Fruit fly (Drosophila melanogaster) whole organism, prepupa: Measurements from ENCODE around the gene CG14932.

Experiments
- CG10669 ChIP-seq: fragments of 200-800 bp; sonication (Bioruptor generic); optimal IDR thresholded peaks from 3 replicates; lab custom pipeline; 2018; ENCODE audit warnings: missing biosample characterization, mild to moderate bottlenecking, missing genetic modification characterization, moderate library complexity
- CG11294 ChIP-seq: fragments of 200-800 bp; sonication (Bioruptor generic); IDR thresholded peaks from 2 replicates; pipeline ENCODE4 v1.3.6; 2022; ENCODE audit warnings: missing biosample characterization, missing genetic modification characterization
- CG11762 ChIP-seq: fragments of 200-800 bp; sonication (Bioruptor generic); optimal IDR thresholded peaks from 3 replicates; lab custom pipeline; 2016; ENCODE audit warnings: missing biosample characterization, missing genetic modification characterization; ENCODE audit not compliant: insufficient read depth
- CG15336 ChIP-seq: fragments of 200-800 bp; sonication (Bioruptor generic); IDR thresholded peaks from 2 replicates; pipeline ENCODE4 v1.3.6; 2022; ENCODE audit warnings: missing biosample characterization, missing genetic modification characterization
- CG16779 ChIP-seq: fragments of 200-800 bp; sonication (Bioruptor generic); optimal IDR thresholded peaks from 3 replicates; lab custom pipeline; 2017; ENCODE audit warnings: missing biosample characterization, mild to moderate bottlenecking, missing genetic modification characterization
- CG3032 ChIP-seq: fragments of 200-800 bp; optimal IDR thresholded peaks from 2 replicates; lab custom pipeline; 2019; ENCODE audit warnings: missing biosample characterization, mild to moderate bottlenecking, missing genetic modification characterization, moderate library complexity
- CG31627 ChIP-seq: fragments of 200-800 bp; sonication (Bioruptor generic); optimal IDR thresholded peaks from 3 replicates; lab custom pipeline; 2016; ENCODE audit warnings: missing biosample characterization, missing genetic modification characterization
- CG32006 ChIP-seq: fragments of 200-800 bp; sonication (Bioruptor generic); optimal IDR thresholded peaks from 3 replicates; lab custom pipeline; 2017; ENCODE audit warnings: missing biosample characterization, mild to moderate bottlenecking, missing genetic modification characterization
- CG34406 ChIP-seq: fragments of 200-800 bp; sonication (Bioruptor generic); optimal IDR thresholded peaks from 3 replicates; lab custom pipeline; 2016; ENCODE audit warnings: missing biosample characterization, missing genetic modification characterization
- CG3919 ChIP-seq: fragments of 200-800 bp; sonication (Bioruptor generic); optimal IDR thresholded peaks from 3 replicates; lab custom pipeline; 2016; ENCODE audit warnings: missing biosample characterization, missing genetic modification characterization
- CG4318 ChIP-seq: fragments of 200-800 bp; sonication (Bioruptor generic); optimal IDR thresholded peaks from 3 replicates; lab custom pipeline; 2017; ENCODE audit warnings: missing biosample characterization, mild to moderate bottlenecking, missing genetic modification characterization
- CG6163 ChIP-seq: fragments of 200-800 bp; sonication (Bioruptor generic); IDR thresholded peaks from 3 replicates; pipeline ENCODE4 v1.3.6; 2022; ENCODE audit warnings: missing biosample characterization, missing genetic modification characterization
- CG6276 ChIP-seq: fragments of 200-800 bp; sonication (Bioruptor generic); optimal IDR thresholded peaks from 2 replicates; lab custom pipeline; 2017; ENCODE audit warnings: missing biosample characterization, mild to moderate bottlenecking, missing genetic modification characterization
- CG6808 ChIP-seq: fragments of 200-800 bp; sonication (Bioruptor generic); optimal IDR thresholded peaks from 3 replicates; lab custom pipeline; 2017; ENCODE audit warnings: missing biosample characterization, missing genetic modification characterization, mild to moderate bottlenecking, moderate library complexity, missing genetic modification reagents
- CG7368 ChIP-seq: fragments of 200-800 bp; sonication (Bioruptor generic); optimal IDR thresholded peaks from 3 replicates; lab custom pipeline; 2016; ENCODE audit warnings: missing biosample characterization, missing genetic modification characterization
- CG8632 ChIP-seq: fragments of 200-800 bp; sonication (Bioruptor generic); optimal IDR thresholded peaks from 3 replicates; lab custom pipeline; 2016; ENCODE audit warnings: missing biosample characterization, missing genetic modification characterization
- CG9139 ChIP-seq: fragments of 200-800 bp; sonication (Bioruptor generic); optimal IDR thresholded peaks from 3 replicates; lab custom pipeline; 2017; ENCODE audit warnings: missing biosample characterization, mild to moderate bottlenecking, missing genetic modification characterization
- Eip78C ChIP-seq: fragments of 200-800 bp; sonication (Bioruptor generic); peaks from one replicate; lab custom pipeline; 2016; ENCODE audit warnings: missing biosample characterization, missing genetic modification characterization
- Ets96B ChIP-seq: fragments of 200-800 bp; optimal IDR thresholded peaks from 2 replicates; lab custom pipeline; 2019; ENCODE audit warnings: missing biosample characterization, mild to moderate bottlenecking, missing genetic modification characterization, moderate library complexity
- Hr39 ChIP-seq: fragments of 200-800 bp; sonication (Bioruptor generic); optimal IDR thresholded peaks from 2 replicates; lab custom pipeline; 2016; ENCODE audit warnings: missing biosample characterization, missing genetic modification characterization
- Hr4 ChIP-seq: fragments of 200-800 bp; sonication (Bioruptor generic); optimal IDR thresholded peaks from 3 replicates; lab custom pipeline; 2016; ENCODE audit warnings: missing biosample characterization, missing genetic modification characterization
- Lpt ChIP-seq: fragments of 200-800 bp; sonication (Bioruptor generic); optimal IDR thresholded peaks from 3 replicates; lab custom pipeline; 2016; ENCODE audit warnings: missing biosample characterization, missing genetic modification characterization
- Smox ChIP-seq: fragments of 200-800 bp; sonication (Bioruptor generic); optimal IDR thresholded peaks from 3 replicates; lab custom pipeline; 2016; ENCODE audit warnings: missing biosample characterization, missing genetic modification characterization
- Sox14 ChIP-seq: fragments of 200-800 bp; sonication (Bioruptor generic); optimal IDR thresholded peaks from 3 replicates; lab custom pipeline; 2016; ENCODE audit warnings: missing biosample characterization, missing genetic modification characterization
- Sox15 ChIP-seq: fragments of 200-800 bp; sonication (Bioruptor generic); optimal IDR thresholded peaks from 3 replicates; lab custom pipeline; 2016; ENCODE audit warnings: missing biosample characterization, missing genetic modification characterization
- achi ChIP-seq: fragments of 200-800 bp; sonication (Bioruptor generic); optimal IDR thresholded peaks from 3 replicates; lab custom pipeline; 2016; ENCODE audit warnings: missing biosample characterization, missing genetic modification characterization
- cyc ChIP-seq: fragments of 200-800 bp; sonication (Bioruptor generic); optimal IDR thresholded peaks from 3 replicates; lab custom pipeline; 2016; ENCODE audit warnings: missing biosample characterization, missing genetic modification characterization
- dsx ChIP-seq: fragments of 200-800 bp; optimal IDR thresholded peaks from 3 replicates; lab custom pipeline; 2019; ENCODE audit warnings: missing biosample characterization, mild to moderate bottlenecking, missing genetic modification characterization, moderate library complexity; ENCODE audit not compliant: poor library complexity, severe bottlenecking
- eg ChIP-seq: fragments of 200-800 bp; sonication (Bioruptor generic); IDR thresholded peaks from 3 replicates; pipeline ENCODE4 v1.3.6; 2022; ENCODE audit warnings: missing biosample characterization, missing genetic modification characterization
- fd85E ChIP-seq: fragments of 200-800 bp; sonication (Bioruptor generic); optimal IDR thresholded peaks from 3 replicates; lab custom pipeline; 2016; ENCODE audit warnings: missing biosample characterization, missing genetic modification characterization
- net ChIP-seq: fragments of 200-800 bp; sonication (Bioruptor generic); optimal IDR thresholded peaks from 3 replicates; lab custom pipeline; 2016; ENCODE audit warnings: missing biosample characterization, missing genetic modification characterization
- pdm3 ChIP-seq: fragments of 200-800 bp; sonication (Bioruptor generic); optimal IDR thresholded peaks from 3 replicates; lab custom pipeline; 2016; ENCODE audit warnings: missing biosample characterization, missing genetic modification characterization
- ss ChIP-seq, 2 experiments: fragments of 200-800 bp; sonication (Bioruptor generic); optimal IDR thresholded peaks; 2 replicates in 1 of 2; 3 replicates in 1 of 2; lab custom pipeline; 2017 to 2018; ENCODE audit warnings: mild to moderate bottlenecking in 2 of 2, missing biosample characterization in 2 of 2, missing genetic modification characterization in 2 of 2, moderate library complexity in 1 of 2
- svp ChIP-seq: fragments of 200-800 bp; sonication (Bioruptor generic); peaks from one replicate; lab custom pipeline; 2016; ENCODE audit warnings: missing biosample characterization, missing genetic modification characterization
- topi ChIP-seq: fragments of 200-800 bp; sonication (Bioruptor generic); optimal IDR thresholded peaks from 3 replicates; lab custom pipeline; 2016; ENCODE audit warnings: missing biosample characterization, missing genetic modification characterization
- vri ChIP-seq: fragments of 200-800 bp; sonication (Bioruptor generic); optimal IDR thresholded peaks from 3 replicates; lab custom pipeline; 2016; ENCODE audit warnings: missing biosample characterization, mild to moderate bottlenecking, missing genetic modification characterization

CG14932 gene

dm6 chr2L:11788034-11788433 lies 1.7 kb upstream of the CG14932 start, which contains the start of gene CG14931:
Gene CG14931, plus strand, starts transcription at chr2L:11788334.
- TF ChIP-seq cyc (GFP tag; lab: Kevin White, UChicago) (no peak), pdm3 (no peak), CG4318 (GFP tag; lab: Kevin White, UChicago) (no peak), vri (no peak), CG7368 (GFP tag; lab: Kevin White, UChicago) (no peak), CG16779 (no peak), Hr4 (GFP tag; lab: Kevin White, UChicago) (no peak), Sox15 (GFP tag; lab: Kevin White, UChicago) (no peak), achi (no peak), CG34406 (GFP tag; lab: Kevin White, UChicago) (no peak), CG6808 (GFP tag; lab: Kevin White, UChicago) (no peak), CG11762 (no peak), CG3032 (tag; lab: Kevin White, UChicago) (no peak)

- no peak for TF ChIP-seq topi
These were observed 2.5 kb downstream of the CG14932 start, which contains the start of gene Tsp33B for dm6 chr2L:11792265-11792664. Gene Tsp33B, minus strand, starts transcription at chr2L:11792365.

- TF ChIP-seq CG11294 (no peak), ss (GFP tag; optimal IDR thresholded peaks at IDR 0.05; lab: Kevin White, UChicago) (no peak), Hr4 (GFP tag; lab: Kevin White, UChicago) (no peak), CG6163 (GFP tag; lab: Robert Waterston, UW) (no peak), Ets96B (tag; lab: Kevin White, UChicago) (no peak), eg (no peak), Eip78C (GFP tag; lab: Kevin White, UChicago) (no peak), CG9139 (no peak), CG7368 (GFP tag; lab: Kevin White, UChicago) (no peak), svp (GFP tag; lab: Kevin White, UChicago) (no peak), Smox (GFP tag; lab: Kevin White, UChicago) (no peak), dsx (GFP tag; lab: Kevin White, UChicago) (no peak), CG31627 (GFP tag; lab: Kevin White, UChicago) (no peak), net (GFP tag; lab: Kevin White, UChicago) (no peak), Hr39 (GFP tag; lab: Kevin White, UChicago) (no peak), CG6276 (GFP tag; lab: Kevin White, UChicago) (no peak), CG15336 (GFP tag; lab: Robert Waterston, UW) (no peak), CG34406 (GFP tag; lab: Kevin White, UChicago) (no peak), fd85E (GFP tag; lab: Kevin White, UChicago) (no peak), topi (no peak)
These were observed 4.3 kb downstream of the CG14932 start, which contains the start of gene CG14937 for dm6 chr2L:11793986-11794385. Gene CG14937, minus strand, starts transcription at chr2L:11794086.

dm6 chr2L:11797127-11797526 lies 7.4 kb downstream of the CG14932 start:
- TF ChIP-seq eg (no peak), CG10669 (GFP tag; lab: Kevin White, UChicago) (no peak), CG16779 (no peak), CG31627 (GFP tag; lab: Kevin White, UChicago) (no peak), CG3919 (GFP tag; lab: Kevin White, UChicago) (no peak), pdm3 (no peak), Ets96B (tag; lab: Kevin White, UChicago) (no peak), vri (no peak), Hr4 (GFP tag; lab: Kevin White, UChicago) (no peak)
- TF ChIP-seq, all 60 proteins: peak for 0

dm6 chr2L:11804228-11805044 lies 14.7 kb downstream of the CG14932 start:
- TF ChIP-seq Lpt (GFP tag; lab: Kevin White, UChicago) (peak; percentile 26), dsx (GFP tag; lab: Kevin White, UChicago) (peak; percentile 32), CG9139 (peak; percentile 6), Sox14 (GFP tag; lab: Kevin White, UChicago) (peak; percentile 15), CG15336 (GFP tag; lab: Robert Waterston, UW) (0 out of 2 replicates have a peak, but pooled peaks have one; percentile 15), Eip78C (GFP tag; lab: Kevin White, UChicago) (peak; percentile 73), CG3919 (GFP tag; lab: Kevin White, UChicago) (peak; percentile 24), CG8632 (no peak), CG32006 (GFP tag; lab: Kevin White, UChicago) (peak; percentile 12), ss (GFP tag; optimal IDR thresholded peaks at IDR 0.05; lab: Kevin White, UChicago) (peak; percentile 30 to 75), cyc (GFP tag; lab: Kevin White, UChicago) (no peak), eg (peak; percentile 23; the same call in 1 of the 3 replicates), net (GFP tag; lab: Kevin White, UChicago) (no peak)
